Worm (Caenorhabditis elegans) whole organism, late embryonic: Measurements from ENCODE around the gene F47B8.18.
A peak's percentile ranks its signal among the peaks of the same experiment; 100 is the strongest.

Experiments
- C38D4.7 ChIP-seq: fragments of 200-800 bp; sonication (Bioruptor generic); optimal IDR thresholded peaks from 2 replicates; lab custom pipeline; 2018; ENCODE audit warnings: mild to moderate bottlenecking, missing genetic modification characterization, moderate library complexity, missing compliant biosample characterization
- F13H6.1 ChIP-seq: sonication (generic microtip); optimal IDR thresholded peaks from 2 replicates; lab custom pipeline; 2016; ENCODE audit warnings: missing genetic modification characterization, missing compliant biosample characterization
- K02D7.2 ChIP-seq: sonication (generic microtip); optimal IDR thresholded peaks from 2 replicates; lab custom pipeline; 2017; ENCODE audit warnings: mild to moderate bottlenecking, missing genetic modification characterization, missing compliant biosample characterization
- K09A11.1 ChIP-seq: sonication (generic microtip); optimal IDR thresholded peaks from 2 replicates; lab custom pipeline; 2017; ENCODE audit warnings: antibody characterized with exemption, mild to moderate bottlenecking, missing genetic modification characterization, missing compliant biosample characterization; ENCODE audit not compliant: insufficient read depth
- Y22D7AL.16 ChIP-seq: sonication (generic microtip); optimal IDR thresholded peaks from 2 replicates; lab custom pipeline; 2016; ENCODE audit warnings: missing genetic modification characterization, missing compliant biosample characterization
- ama-1 ChIP-seq: fragments of 150-350 bp; optimal IDR thresholded peaks from 2 replicates; lab custom pipeline; 2014
- ceh-14 ChIP-seq: sonication (generic microtip); optimal IDR thresholded peaks from 2 replicates; lab custom pipeline; 2016; ENCODE audit warnings: missing genotype, missing genetic modification characterization, missing compliant biosample characterization
- ceh-2 ChIP-seq: sonication (generic microtip); optimal IDR thresholded peaks from 2 replicates; lab custom pipeline; 2016; ENCODE audit warnings: missing genotype, missing genetic modification characterization, missing compliant biosample characterization
- ceh-22 ChIP-seq: sonication (generic microtip); optimal IDR thresholded peaks from 2 replicates; lab custom pipeline; 2017; ENCODE audit warnings: missing biosample characterization, missing genetic modification characterization
- ceh-45 ChIP-seq: fragments of 200-800 bp; sonication (Bioruptor generic); IDR thresholded peaks from 2 replicates; pipeline ENCODE4 v1.3.6; 2022; ENCODE audit warnings: missing genetic modification reagents, missing genetic modification characterization, missing compliant biosample characterization
- ceh-48 ChIP-seq: sonication (generic microtip); optimal IDR thresholded peaks from 2 replicates; lab custom pipeline; 2016; ENCODE audit warnings: missing genetic modification characterization, inconsistent platforms, missing compliant biosample characterization
- ceh-6 ChIP-seq: fragments of 200-800 bp; sonication (Bioruptor generic); optimal IDR thresholded peaks from 2 replicates; lab custom pipeline; 2018; ENCODE audit warnings: mild to moderate bottlenecking, missing genetic modification characterization, missing compliant biosample characterization
- che-1 ChIP-seq: sonication (generic microtip); optimal IDR thresholded peaks from 2 replicates; lab custom pipeline; 2016; ENCODE audit warnings: mild to moderate bottlenecking, missing genetic modification characterization, missing compliant biosample characterization
- dmd-4 ChIP-seq: sonication (generic microtip); optimal IDR thresholded peaks from 2 replicates; lab custom pipeline; 2016; ENCODE audit warnings: borderline replicate concordance, missing genetic modification characterization, missing compliant biosample characterization
- elt-2 ChIP-seq: sonication (generic microtip); optimal IDR thresholded peaks from 2 replicates; lab custom pipeline; 2016; ENCODE audit warnings: missing genetic modification reagents, missing genetic modification characterization, missing compliant biosample characterization
- elt-4 ChIP-seq: sonication (generic microtip); optimal IDR thresholded peaks from 2 replicates; lab custom pipeline; 2016; ENCODE audit warnings: missing genetic modification characterization, missing compliant biosample characterization
- ets-4 ChIP-seq: sonication (generic microtip); optimal IDR thresholded peaks from 2 replicates; lab custom pipeline; 2016; ENCODE audit warnings: missing genetic modification characterization, missing compliant biosample characterization
- eyg-1 ChIP-seq: sonication (generic microtip); optimal IDR thresholded peaks from 2 replicates; lab custom pipeline; 2016; ENCODE audit warnings: missing genotype, missing genetic modification characterization, missing compliant biosample characterization
- fkh-6 ChIP-seq: sonication (generic microtip); optimal IDR thresholded peaks from 2 replicates; lab custom pipeline; 2016; ENCODE audit warnings: missing genetic modification characterization, missing compliant biosample characterization
- hlh-15 ChIP-seq: sonication (generic microtip); optimal IDR thresholded peaks from 2 replicates; lab custom pipeline; 2016; ENCODE audit warnings: missing genetic modification characterization, missing compliant biosample characterization
- lim-6 ChIP-seq: sonication (generic microtip); optimal IDR thresholded peaks from 2 replicates; lab custom pipeline; 2016; ENCODE audit warnings: missing genetic modification characterization, missing compliant biosample characterization
- lin-11 ChIP-seq: fragments of 200-800 bp; sonication (Bioruptor generic); optimal IDR thresholded peaks from 2 replicates; lab custom pipeline; 2018; ENCODE audit warnings: mild to moderate bottlenecking, missing genetic modification characterization, missing compliant biosample characterization
- madf-2 ChIP-seq: sonication (generic microtip); optimal IDR thresholded peaks from 2 replicates; lab custom pipeline; 2017; ENCODE audit warnings: missing genetic modification characterization, missing compliant biosample characterization
- nfya-1 ChIP-seq: sonication (generic microtip); optimal IDR thresholded peaks from 2 replicates; lab custom pipeline; 2017; ENCODE audit warnings: missing genetic modification characterization, mild to moderate bottlenecking, missing compliant biosample characterization, antibody characterized with exemption, moderate library complexity
- odd-2 ChIP-seq: sonication (generic microtip); optimal IDR thresholded peaks from 2 replicates; lab custom pipeline; 2017; ENCODE audit warnings: antibody characterized with exemption, mild to moderate bottlenecking, missing genetic modification characterization, missing compliant biosample characterization
- pag-3 ChIP-seq: sonication (generic microtip); optimal IDR thresholded peaks from 2 replicates; lab custom pipeline; 2016; ENCODE audit warnings: missing compliant biosample characterization, missing genetic modification characterization, borderline replicate concordance
- pax-1 ChIP-seq: fragments of 150-350 bp; optimal IDR thresholded peaks from 2 replicates; lab custom pipeline; 2014; ENCODE audit warnings: missing biosample characterization, missing genetic modification characterization
- pha-4 ChIP-seq: fragments of 150-350 bp; optimal IDR thresholded peaks from 2 replicates; lab custom pipeline; 2018; ENCODE audit warnings: missing biosample characterization, missing genetic modification reagents, missing genetic modification characterization
- sox-2 ChIP-seq: fragments of 200-800 bp; sonication (Bioruptor generic); IDR thresholded peaks from 2 replicates; pipeline ENCODE4 v1.3.6; 2022; ENCODE audit warnings: missing genetic modification reagents, missing genetic modification characterization, missing compliant biosample characterization
- sox-4 ChIP-seq: sonication (generic microtip); optimal IDR thresholded peaks from 2 replicates; lab custom pipeline; 2017; ENCODE audit warnings: mild to moderate bottlenecking, missing genetic modification characterization, inconsistent platforms, missing compliant biosample characterization
- ttx-3 ChIP-seq: sonication (generic microtip); optimal IDR thresholded peaks from 2 replicates; lab custom pipeline; 2016; ENCODE audit warnings: missing genetic modification reagents, missing genetic modification characterization, missing compliant biosample characterization
- unc-3 ChIP-seq, 2 experiments: fragments of 200-800 bp in 1 of 2; sonication (Bioruptor generic) in 1 of 2; sonication (generic microtip) in 1 of 2; conservative IDR thresholded peaks in 1 of 2; optimal IDR thresholded peaks in 1 of 2; 2 replicates each; pipeline versions ENCODE4 v1.3.6 to Lab custom; 2016 to 2022; ENCODE audit warnings: missing compliant biosample characterization in 2 of 2, missing genetic modification characterization in 2 of 2, missing genetic modification reagents in 1 of 2
- unc-86 ChIP-seq: sonication (generic microtip); optimal IDR thresholded peaks from 2 replicates; lab custom pipeline; 2016; ENCODE audit warnings: missing genetic modification characterization, missing compliant biosample characterization
- zip-5 ChIP-seq: sonication (generic microtip); optimal IDR thresholded peaks from 2 replicates; lab custom pipeline; 2016; ENCODE audit warnings: missing genetic modification characterization, missing compliant biosample characterization

The F47B8.18 gene

ce11 chrV:14324502-14325467, at the start of gene F47B8.18, which contains the start of gene F47B8.4:
F47B8.18 (minus strand) TSS chrV:14325464.
F47B8.4 (minus strand) TSS chrV:14324673.
- peak; percentile 4 for TF ChIP-seq pag-3
- no peak for TF ChIP-seq lin-11 (tag; lab: Kevin White, UChicago)
- TF ChIP-seq elt-4 (tag; lab: Kevin White, UChicago): peak; percentile 42
- no peak for TF ChIP-seq unc-86 (tag; lab: Kevin White, UChicago)
- TF ChIP-seq ceh-6: no peak
- TF ChIP-seq ceh-45 (GFP tag; lab: Robert Waterston, UW): no peak

- TF ChIP-seq ama-1: no peak
- no peak for TF ChIP-seq hlh-15 (tag; lab: Kevin White, UChicago)
- TF ChIP-seq Y22D7AL.16: no peak
- TF ChIP-seq odd-2 (tag; lab: Kevin White, UChicago): no peak
- TF ChIP-seq C38D4.7 (GFP tag; lab: Kevin White, UChicago): no peak
- TF ChIP-seq ceh-2: no peak
- no peak for TF ChIP-seq eyg-1 (tag; lab: Kevin White, UChicago)
- TF ChIP-seq ceh-22: no peak
- TF ChIP-seq K09A11.1 (tag; lab: Kevin White, UChicago): no peak
- no peak for TF ChIP-seq ceh-14 (tag; lab: Kevin White, UChicago)
- no peak for TF ChIP-seq pax-1 (tag; lab: Kevin White, UChicago)
- TF ChIP-seq ttx-3 (tag; lab: Kevin White, UChicago): no peak
- no peak for TF ChIP-seq K02D7.2 (tag; lab: Kevin White, UChicago)
- no peak for TF ChIP-seq unc-3 (GFP tag; conservative IDR thresholded peaks at IDR 0.05; lab: Robert Waterston, UW)
- TF ChIP-seq unc-3 (tag; optimal IDR thresholded peaks at IDR 0.05; lab: Kevin White, UChicago): no peak
- no peak for TF ChIP-seq pha-4 (tag; lab: Kevin White, UChicago)
- no peak for TF ChIP-seq ceh-6
- TF ChIP-seq fkh-6 (tag; lab: Kevin White, UChicago): no peak
- no peak for TF ChIP-seq nfya-1 (tag; lab: Kevin White, UChicago)
Measured at ce11 chrV:14372774-14373173, 47.5 kb upstream of the F47B8.18 start, which contains the start of gene unc-39. unc-39 (plus strand) TSS chrV:14373074.

- TF ChIP-seq ceh-6 (no peak), madf-2 (tag; lab: Kevin White, UChicago) (no peak), unc-86 (tag; lab: Kevin White, UChicago) (no peak), sox-4 (tag; lab: Kevin White, UChicago) (no peak), ets-4 (tag; lab: Kevin White, UChicago) (no peak), ceh-48 (tag; lab: Kevin White, UChicago) (no peak), lim-6 (tag; lab: Kevin White, UChicago) (no peak), che-1 (tag; lab: Kevin White, UChicago) (no peak), zip-5 (tag; lab: Kevin White, UChicago) (no peak), dmd-4 (tag; lab: Kevin White, UChicago) (no peak), F13H6.1 (no peak), sox-2 (no peak), elt-2 (tag; lab: Kevin White, UChicago) (no peak)
Measured at ce11 chrV:14369412-14369811, 44.1 kb upstream of the F47B8.18 start.
